Worm (Caenorhabditis elegans): ENCODE data around the gene pes-10.
A peak's percentile ranks its signal among the peaks of the same experiment; 100 is the strongest.

The pes-10 gene

ce11 chrII:12884972-12885371, 37.3 kb upstream of the pes-10 start, which contains the start of gene sra-14:
Gene sra-14 (plus strand): TSS chrII:12885272.
- TF ChIP-seq nhr-11 (tag; optimal IDR thresholded peaks at IDR 0.05) = no peak
- no peak for TF ChIP-seq ceh-82 (tag; optimal IDR thresholded peaks at IDR 0.05)
- no peak for TF ChIP-seq nhr-23 (tag; optimal IDR thresholded peaks at IDR 0.05)
- no peak for TF ChIP-seq fos-1 (tag; optimal IDR thresholded peaks at IDR 0.05)
- TF ChIP-seq ztf-11 (tag; optimal IDR thresholded peaks at IDR 0.05) = no peak
- TF ChIP-seq egl-27 (tag; optimal IDR thresholded peaks at IDR 0.05) = no peak
- TF ChIP-seq ceh-28 (tag; optimal IDR thresholded peaks at IDR 0.05) = no peak

ce11 chrII:12880406-12880805, 32.8 kb upstream of the pes-10 start, which contains the start of gene F35C5.1:
Gene F35C5.1 (plus strand): TSS chrII:12880804.
- TF ChIP-seq fkh-10 (GFP tag; optimal IDR thresholded peaks at IDR 0.05) (no peak), nhr-12 (tag; optimal IDR thresholded peaks at IDR 0.05) (no peak), pqm-1 (tag; optimal IDR thresholded peaks at IDR 0.05) (no peak), ztf-11 (tag; optimal IDR thresholded peaks at IDR 0.05) (no peak), unc-62 (GFP tag; optimal IDR thresholded peaks at IDR 0.05) (no peak), lin-39 (tag; optimal IDR thresholded peaks at IDR 0.05) (no peak), ama-1 (optimal IDR thresholded peaks at IDR 0.05) (no peak), egl-5 (tag; optimal IDR thresholded peaks at IDR 0.05) (no peak), elt-1 (tag; optimal IDR thresholded peaks at IDR 0.05) (no peak), egl-27 (tag; optimal IDR thresholded peaks at IDR 0.05) (no peak), nhr-11 (tag; optimal IDR thresholded peaks at IDR 0.05) (no peak), hmg-11 (tag; optimal IDR thresholded peaks at IDR 0.05) (no peak), ceh-28 (tag; optimal IDR thresholded peaks at IDR 0.05) (no peak), ceh-82 (tag; optimal IDR thresholded peaks at IDR 0.05) (no peak)

ce11 chrII:12879758-12880157, 32.1 kb upstream of the pes-10 start:
- no peak for TF ChIP-seq mdl-1 (tag; optimal IDR thresholded peaks at IDR 0.05)
- peak; percentile 17 for TF ChIP-seq pqm-1 (tag; optimal IDR thresholded peaks at IDR 0.05)
- TF ChIP-seq nhr-28 (tag; optimal IDR thresholded peaks at IDR 0.05) = no peak
- TF ChIP-seq nhr-67 (tag; optimal IDR thresholded peaks at IDR 0.05) = no peak
- no peak for TF ChIP-seq jun-1 (tag; optimal IDR thresholded peaks at IDR 0.05)
- TF ChIP-seq nhr-11 (tag; optimal IDR thresholded peaks at IDR 0.05) = no peak
- TF ChIP-seq lin-15B (tag; optimal IDR thresholded peaks at IDR 0.05) = no peak
- peak; percentile 89 for TF ChIP-seq elt-2 (tag; optimal IDR thresholded peaks at IDR 0.05)
- no peak for TF ChIP-seq fos-1 (tag; optimal IDR thresholded peaks at IDR 0.05)
- TF ChIP-seq unc-62 (GFP tag; optimal IDR thresholded peaks at IDR 0.05) = no peak

ce11 chrII:12878697-12879096, 31.1 kb upstream of the pes-10 start:
- TF ChIP-seq ama-1 (optimal IDR thresholded peaks at IDR 0.05) (peak; percentile 27), elt-1 (tag; optimal IDR thresholded peaks at IDR 0.05) (no peak), pha-4 (tag; optimal IDR thresholded peaks at IDR 0.05) (peak; percentile 93), nhr-12 (tag; optimal IDR thresholded peaks at IDR 0.05) (no peak), pqm-1 (tag; optimal IDR thresholded peaks at IDR 0.05) (peak; percentile 95), elt-2 (tag; optimal IDR thresholded peaks at IDR 0.05) (peak; percentile 98), mdl-1 (tag; optimal IDR thresholded peaks at IDR 0.05) (peak; percentile 38), lin-39 (tag; optimal IDR thresholded peaks at IDR 0.05) (peak; percentile 34), hmg-11 (tag; optimal IDR thresholded peaks at IDR 0.05) (peak; percentile 12), lsy-12 (tag; optimal IDR thresholded peaks at IDR 0.05) (peak; percentile 17), unc-39 (tag; optimal IDR thresholded peaks at IDR 0.05) (no peak), snpc-4 (tag; optimal IDR thresholded peaks at IDR 0.05) (peak; percentile 9), jun-1 (tag; optimal IDR thresholded peaks at IDR 0.05) (peak; percentile 41), nfya-1 (tag; optimal IDR thresholded peaks at IDR 0.05; ENCODE audit: insufficient read depth) (peak; percentile 27)

DNA sequence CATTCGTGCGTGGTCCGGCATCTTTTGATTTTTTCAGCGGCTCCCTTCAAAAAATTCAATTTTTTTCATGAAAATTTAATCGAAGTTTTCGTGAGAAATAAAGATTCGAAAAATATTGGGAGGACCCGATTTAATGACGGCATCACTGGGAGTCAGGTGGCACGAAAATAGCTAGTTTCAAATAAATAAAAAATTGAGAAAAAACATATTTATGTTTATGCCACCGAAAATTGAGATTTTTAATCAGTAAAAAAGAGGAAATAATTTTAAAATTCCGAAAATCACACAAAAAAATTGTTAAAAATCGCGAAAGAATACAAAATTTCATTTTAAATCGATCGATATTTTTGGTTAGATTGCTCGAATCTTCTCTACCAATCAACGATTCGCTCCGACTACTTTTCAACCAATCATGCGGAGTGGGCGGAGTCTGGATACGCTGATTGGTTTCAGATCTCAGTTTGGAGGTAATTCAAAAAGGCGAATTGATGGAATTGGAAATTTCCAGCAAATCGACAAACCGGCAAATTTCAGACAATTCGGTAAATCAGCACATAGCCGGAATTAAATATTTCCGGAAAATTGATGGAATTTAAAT, 30.5 kb upstream of the pes-10 start, which contains the start of gene gsy-1:
Gene gsy-1 (minus strand): TSS at position 51 of the 598 bp plus-strand sequence.
- TF ChIP-seq R02D3.7 (tag; optimal IDR thresholded peaks at IDR 0.05) = no peak
- TF ChIP-seq lsy-12 (tag; optimal IDR thresholded peaks at IDR 0.05) = peak; percentile 35
- peak; percentile 75 for TF ChIP-seq nfya-1 (tag; optimal IDR thresholded peaks at IDR 0.05; ENCODE audit: insufficient read depth)
- TF ChIP-seq hmg-11 (tag; optimal IDR thresholded peaks at IDR 0.05) = no peak

- no peak for TF ChIP-seq egl-27 (tag; optimal IDR thresholded peaks at IDR 0.05)
- TF ChIP-seq nhr-28 (tag; optimal IDR thresholded peaks at IDR 0.05) = no peak
- TF ChIP-seq ceh-16 (tag; optimal IDR thresholded peaks at IDR 0.05) = no peak
- no peak for TF ChIP-seq sea-2 (GFP tag; optimal IDR thresholded peaks at IDR 0.05)
- no peak for TF ChIP-seq ceh-82 (tag; optimal IDR thresholded peaks at IDR 0.05)
- TF ChIP-seq nhr-76 (tag; optimal IDR thresholded peaks at IDR 0.05) = no peak
- TF ChIP-seq daf-12 (tag; optimal IDR thresholded peaks at IDR 0.05) = no peak
- TF ChIP-seq elt-2 (tag; optimal IDR thresholded peaks at IDR 0.05) = no peak
- no peak for TF ChIP-seq egl-5 (tag; optimal IDR thresholded peaks at IDR 0.05)
- no peak for TF ChIP-seq fos-1 (tag; optimal IDR thresholded peaks at IDR 0.05)
- no peak for TF ChIP-seq ceh-28 (tag; optimal IDR thresholded peaks at IDR 0.05)
- no peak for TF ChIP-seq ZK546.5 (tag; optimal IDR thresholded peaks at IDR 0.05)
- TF ChIP-seq zag-1 (tag; optimal IDR thresholded peaks at IDR 0.05) = no peak
- no peak for TF ChIP-seq tbx-2 (tag; optimal IDR thresholded peaks at IDR 0.05)
- TF ChIP-seq nfya-1 (tag; optimal IDR thresholded peaks at IDR 0.05; ENCODE audit: insufficient read depth) = no peak
- no peak for TF ChIP-seq unc-39 (tag; optimal IDR thresholded peaks at IDR 0.05)
Observed at ce11 chrII:12866079-12866478, 18.4 kb upstream of the pes-10 start.
